Fruit fly (Drosophila melanogaster): ENCODE data around the gene Skel.

Skel gene

DNA sequence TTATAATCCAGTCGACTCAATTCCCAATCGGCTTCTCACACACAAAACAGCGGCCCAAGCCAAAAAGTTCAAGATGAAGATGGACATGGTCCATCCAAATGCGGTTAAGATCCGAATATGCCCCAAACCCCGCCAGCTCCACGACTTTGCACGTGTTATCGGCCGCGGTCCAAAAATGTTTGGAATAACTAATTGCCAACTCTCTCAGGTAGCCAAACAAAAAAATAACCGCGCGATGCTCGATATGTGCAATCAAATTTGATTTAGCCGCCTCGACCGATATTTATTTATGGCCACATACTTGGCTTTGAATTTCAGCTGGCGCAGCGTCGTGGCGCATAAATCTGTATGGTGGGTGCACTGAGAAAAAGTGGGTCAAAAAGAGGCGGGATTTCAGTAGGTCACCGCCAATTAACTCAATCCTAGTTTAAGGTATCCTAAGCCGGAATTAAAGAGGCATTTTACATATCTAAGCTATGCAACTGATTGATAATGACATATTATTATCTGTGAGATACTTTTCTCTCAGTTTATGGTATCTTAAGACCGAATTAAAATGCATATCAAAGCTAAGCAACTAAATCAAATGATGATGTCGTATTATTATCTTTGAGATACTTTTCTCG is 38.1 kb upstream of the Skel start (continued):
- TF ChIP-seq CG7357 (GFP tag; IDR thresholded peaks at IDR 0.05), result no peak
- peak; percentile 4 for TF ChIP-seq Meics (GFP tag; optimal IDR thresholded peaks at IDR 0.05)
- peak; percentile 77 for TF ChIP-seq ci (GFP tag; IDR thresholded peaks at IDR 0.05)
- no peak for TF ChIP-seq gce (GFP tag; IDR thresholded peaks at IDR 0.05)
- TF ChIP-seq Dll (GFP tag; IDR thresholded peaks at IDR 0.05; ENCODE audit: partially characterized antibody), result no peak
- TF ChIP-seq Side (GFP tag; optimal IDR thresholded peaks at IDR 0.05), result no peak
- TF ChIP-seq phol (tag; optimal IDR thresholded peaks at IDR 0.05), result peak; percentile 54
- TF ChIP-seq Atf-2 (GFP tag; optimal IDR thresholded peaks at IDR 0.05), result peak; percentile 47
- TF ChIP-seq CG2712 (tag; optimal IDR thresholded peaks at IDR 0.05), result peak; percentile 47
- peak; percentile 64; the same call in 1 of the 2 replicates for TF ChIP-seq CG43689 (GFP tag; IDR thresholded peaks at IDR 0.05)
- no peak for TF ChIP-seq repo (GFP tag; optimal IDR thresholded peaks at IDR 0.05)
- TF ChIP-seq CG15269 (tag; optimal IDR thresholded peaks at IDR 0.05), result peak; percentile 51
- no peak for TF ChIP-seq gfzf (GFP tag; optimal IDR thresholded peaks at IDR 0.05)
- no peak for TF ChIP-seq YL-1 (GFP tag; optimal IDR thresholded peaks at IDR 0.05)
- TF ChIP-seq Optix (GFP tag; IDR thresholded peaks at IDR 0.05), result peak; percentile 60
- TF ChIP-seq CG9437 (GFP tag; optimal IDR thresholded peaks at IDR 0.05), result no peak
- TF ChIP-seq MESR4 (GFP tag; optimal IDR thresholded peaks at IDR 0.05), result no peak
- TF ChIP-seq Bgb (GFP tag; IDR thresholded peaks at IDR 0.05; ENCODE audit: partially characterized antibody), result no peak
- TF ChIP-seq D19B (GFP tag; optimal IDR thresholded peaks at IDR 0.05), result no peak
- no peak for TF ChIP-seq Lpt (GFP tag; optimal IDR thresholded peaks at IDR 0.05)
- peak; percentile 73 for TF ChIP-seq sd (tag; optimal IDR thresholded peaks at IDR 0.05)
- no peak for TF ChIP-seq CG4617 (GFP tag; optimal IDR thresholded peaks at IDR 0.05; ENCODE audit: borderline replicate concordance)
- TF ChIP-seq CG17385 (GFP tag; optimal IDR thresholded peaks at IDR 0.05), result peak; percentile 20
- TF ChIP-seq mirr (GFP tag; optimal IDR thresholded peaks at IDR 0.05), result no peak
- TF ChIP-seq ems (GFP tag; optimal IDR thresholded peaks at IDR 0.05), result no peak
- no peak for TF ChIP-seq CG7928 (GFP tag; optimal IDR thresholded peaks at IDR 0.05)
- TF ChIP-seq mam (GFP tag; optimal IDR thresholded peaks at IDR 0.05), result no peak
- peak; percentile 38; the same call in 1 of the 2 replicates for TF ChIP-seq Oaz (GFP tag; IDR thresholded peaks at IDR 0.05)
- no peak for TF ChIP-seq CrebB (tag; optimal IDR thresholded peaks at IDR 0.05)
- TF ChIP-seq ato (GFP tag; IDR thresholded peaks at IDR 0.05; ENCODE audit: partially characterized antibody), result no peak
- 0 out of 2 replicates have a peak, but pooled peaks have one; percentile 18 for TF ChIP-seq E2f2 (GFP tag; IDR thresholded peaks at IDR 0.05)
- peak; percentile 12 for TF ChIP-seq CG11723 (GFP tag; optimal IDR thresholded peaks at IDR 0.05)
- no peak for TF ChIP-seq CG15073 (GFP tag; optimal IDR thresholded peaks at IDR 0.05)
- no peak for TF ChIP-seq CG2116 (GFP tag; optimal IDR thresholded peaks at IDR 0.05)
- peak; percentile 66 for TF ChIP-seq Ada2b (GFP tag; IDR thresholded peaks at IDR 0.05)
- no peak for TF ChIP-seq Taf1 (GFP tag; IDR thresholded peaks at IDR 0.05)
- no peak for TF ChIP-seq MTF-1 (GFP tag; optimal IDR thresholded peaks at IDR 0.05; ENCODE audit: borderline replicate concordance)
- TF ChIP-seq CG3726 (GFP tag; IDR thresholded peaks at IDR 0.05), result peak; percentile 58; the same call in 1 of the 3 replicates
- no peak for TF ChIP-seq CG2120 (GFP tag; optimal IDR thresholded peaks at IDR 0.05)
- TF ChIP-seq Tbp (GFP tag; optimal IDR thresholded peaks at IDR 0.05), result no peak
- TF ChIP-seq so (GFP tag; IDR thresholded peaks at IDR 0.05), result peak; percentile 49; the same call in 1 of the 3 replicates
- TF ChIP-seq Atf6 (GFP tag; IDR thresholded peaks at IDR 0.05), result no peak
- TF ChIP-seq sr (GFP tag; IDR thresholded peaks at IDR 0.05), result no peak
- no peak for TF ChIP-seq Deaf1 (tag; optimal IDR thresholded peaks at IDR 0.05)
- TF ChIP-seq caup (GFP tag; optimal IDR thresholded peaks at IDR 0.05; ENCODE audit: severe bottlenecking), result no peak
- TF ChIP-seq jumu (GFP tag; optimal IDR thresholded peaks at IDR 0.05), result peak; percentile 17
- no peak for TF ChIP-seq klu (GFP tag; IDR thresholded peaks at IDR 0.05)
- TF ChIP-seq tio (GFP tag; optimal IDR thresholded peaks at IDR 0.05), result no peak
- TF ChIP-seq Fer2 (tag; optimal IDR thresholded peaks at IDR 0.05), result no peak
- no peak for TF ChIP-seq CG17186 (GFP tag; optimal IDR thresholded peaks at IDR 0.05)

Measured in whole organism, embryonic.